Worm (Caenorhabditis elegans) whole organism, L1 larva: ENCODE data around the gene T04F8.2.

Experiments used
- C16A3.4 ChIP-seq: fragments of 150-350 bp; optimal IDR thresholded peaks from 2 replicates; lab custom pipeline; 2014; ENCODE audit warnings: missing biosample characterization, missing genetic modification characterization
- C34B4.2 ChIP-seq: sonication (generic microtip); optimal IDR thresholded peaks from 2 replicates; lab custom pipeline; 2017; ENCODE audit warnings: mild to moderate bottlenecking, missing genetic modification characterization, missing compliant biosample characterization
- ama-1 ChIP-seq: fragments of 150-350 bp; optimal IDR thresholded peaks from 2 replicates; lab custom pipeline; 2014
- blmp-1 ChIP-seq: fragments of 150-350 bp; optimal IDR thresholded peaks from 2 replicates; lab custom pipeline; 2014; ENCODE audit warnings: missing biosample characterization, missing genetic modification characterization
- ceh-63 ChIP-seq: fragments of 200-800 bp; sonication (Bioruptor generic); optimal IDR thresholded peaks from 2 replicates; lab custom pipeline; 2018; ENCODE audit warnings: mild to moderate bottlenecking, missing genetic modification characterization, missing compliant biosample characterization
- ceh-8 ChIP-seq: fragments of 200-800 bp; sonication (Bioruptor generic); optimal IDR thresholded peaks from 2 replicates; lab custom pipeline; 2018; ENCODE audit warnings: mild to moderate bottlenecking, missing genetic modification characterization, moderate library complexity, missing compliant biosample characterization
- ceh-82 ChIP-seq, 3 experiments: fragments of 150-350 bp in 1 of 3; sonication (generic microtip) in 2 of 3; optimal IDR thresholded peaks; 2 replicates each; lab custom pipeline; 2014 to 2017; ENCODE audit warnings: missing biosample characterization in 3 of 3, missing genetic modification characterization in 3 of 3
- ces-1 ChIP-seq: fragments of 150-350 bp; optimal IDR thresholded peaks from 2 replicates; lab custom pipeline; 2014; ENCODE audit warnings: missing biosample characterization, missing genetic modification reagents, missing genetic modification characterization
- dpl-1 ChIP-seq, 3 experiments: fragments of 150-350 bp in 2 of 3; sonication (generic microtip) in 1 of 3; optimal IDR thresholded peaks; 2 replicates each; lab custom pipeline; 2014 to 2017; ENCODE audit warnings: missing biosample characterization in 3 of 3, missing genetic modification characterization in 3 of 3, missing genetic modification reagents in 3 of 3
- efl-1 ChIP-seq, 4 experiments: fragments of 150-350 bp; optimal IDR thresholded peaks in 3 of 4; peaks in 1 of 4; 1 replicate in 1 of 4; 2 replicates in 3 of 4; lab custom pipeline; 2014; ENCODE audit warnings: missing biosample characterization in 2 of 4, missing genetic modification characterization in 2 of 4, missing genetic modification reagents in 2 of 4
- egl-27 ChIP-seq, 2 experiments: fragments of 150-350 bp in 1 of 2; sonication (generic microtip); optimal IDR thresholded peaks; 3 replicates each; lab custom pipeline; 2017 to 2018; ENCODE audit warnings: missing biosample characterization in 2 of 2, missing genetic modification characterization in 2 of 2, missing genetic modification reagents in 2 of 2
- fkh-4 ChIP-seq: sonication (generic microtip); optimal IDR thresholded peaks from 2 replicates; lab custom pipeline; 2016; ENCODE audit warnings: missing compliant biosample characterization, missing genetic modification characterization, borderline replicate concordance
- fkh-8 ChIP-seq: sonication (generic microtip); optimal IDR thresholded peaks from 2 replicates; lab custom pipeline; 2016; ENCODE audit warnings: mild to moderate bottlenecking, missing genetic modification characterization, missing compliant biosample characterization
- lin-13 ChIP-seq: fragments of 150-350 bp; optimal IDR thresholded peaks from 2 replicates; lab custom pipeline; 2014; ENCODE audit warnings: missing biosample characterization, missing genetic modification reagents, missing genetic modification characterization
- lin-14 ChIP-seq: fragments of 200-800 bp; sonication (Bioruptor generic); optimal IDR thresholded peaks from 2 replicates; lab custom pipeline; 2018; ENCODE audit warnings: mild to moderate bottlenecking, missing genetic modification characterization, moderate library complexity, missing compliant biosample characterization
- lin-35 ChIP-seq, 2 experiments: fragments of 150-350 bp; optimal IDR thresholded peaks; 2 replicates each; lab custom pipeline; 2014; ENCODE audit warnings: missing biosample characterization in 2 of 2, missing genetic modification characterization in 2 of 2, missing genetic modification reagents in 2 of 2
- lir-3 ChIP-seq: sonication (generic microtip); optimal IDR thresholded peaks from 2 replicates; lab custom pipeline; 2016; ENCODE audit warnings: mild to moderate bottlenecking, missing genetic modification characterization, moderate library complexity, missing compliant biosample characterization; ENCODE audit not compliant: poor library complexity
- mdl-1 ChIP-seq, 2 experiments: fragments of 150-350 bp; optimal IDR thresholded peaks; 2 replicates each; lab custom pipeline; 2014 to 2017; ENCODE audit warnings: missing biosample characterization in 2 of 2, missing genetic modification characterization in 2 of 2, inconsistent platforms in 1 of 2
- mep-1 ChIP-seq: fragments of 150-350 bp; optimal IDR thresholded peaks from 2 replicates; lab custom pipeline; 2014; ENCODE audit warnings: missing biosample characterization, missing genetic modification characterization
- nhr-20 ChIP-seq: sonication (generic microtip); optimal IDR thresholded peaks from 2 replicates; lab custom pipeline; 2016; ENCODE audit warnings: mild to moderate bottlenecking, missing genetic modification characterization, missing compliant biosample characterization
- nhr-76 ChIP-seq: sonication (generic microtip); optimal IDR thresholded peaks from 2 replicates; lab custom pipeline; 2017; ENCODE audit warnings: missing biosample characterization, missing genetic modification characterization
- nhr-77 ChIP-seq: fragments of 150-350 bp; optimal IDR thresholded peaks from 2 replicates; lab custom pipeline; 2014; ENCODE audit warnings: missing biosample characterization, missing genetic modification characterization
- nhr-85 ChIP-seq: sonication (generic microtip); peaks from one replicate; lab custom pipeline; 2016; ENCODE audit warnings: missing genetic modification characterization, inconsistent platforms, missing compliant biosample characterization
- nhr-90 ChIP-seq: sonication (generic microtip); optimal IDR thresholded peaks from 2 replicates; lab custom pipeline; 2016; ENCODE audit warnings: mild to moderate bottlenecking, missing genetic modification characterization, missing compliant biosample characterization; ENCODE audit not compliant: poor library complexity
- pqm-1 ChIP-seq: sonication (generic microtip); optimal IDR thresholded peaks from 3 replicates; lab custom pipeline; 2017; ENCODE audit warnings: missing biosample characterization, missing genetic modification characterization
- rnt-1 ChIP-seq: sonication (generic microtip); optimal IDR thresholded peaks from 2 replicates; lab custom pipeline; 2016; ENCODE audit warnings: mild to moderate bottlenecking, missing genetic modification characterization, moderate library complexity, missing compliant biosample characterization
- skn-1 ChIP-seq: fragments of 150-350 bp; optimal IDR thresholded peaks from 2 replicates; lab custom pipeline; 2014; ENCODE audit warnings: missing biosample characterization, missing genetic modification characterization
- sox-4 ChIP-seq: sonication (generic microtip); optimal IDR thresholded peaks from 2 replicates; lab custom pipeline; 2016; ENCODE audit warnings: missing genetic modification characterization, missing compliant biosample characterization
- sptf-1 ChIP-seq: fragments of 150-350 bp; optimal IDR thresholded peaks from 2 replicates; lab custom pipeline; 2014; ENCODE audit warnings: missing biosample characterization, missing genetic modification characterization
- swsn-7 ChIP-seq: sonication (generic microtip); optimal IDR thresholded peaks from 2 replicates; lab custom pipeline; 2016; ENCODE audit warnings: missing genetic modification characterization, missing compliant biosample characterization
- unc-130 ChIP-seq: fragments of 150-350 bp; optimal IDR thresholded peaks from 2 replicates; lab custom pipeline; 2017; ENCODE audit warnings: missing biosample characterization, missing genetic modification characterization, inconsistent platforms
- unc-98 ChIP-seq: fragments of 200-800 bp; sonication (Bioruptor generic); IDR thresholded peaks from 2 replicates; pipeline ENCODE4 v1.3.6; 2022; ENCODE audit warnings: missing genetic modification characterization, missing compliant biosample characterization
- vab-15 ChIP-seq: sonication (generic microtip); optimal IDR thresholded peaks from 2 replicates; lab custom pipeline; 2017; ENCODE audit warnings: missing genotype, mild to moderate bottlenecking, missing genetic modification characterization, missing compliant biosample characterization
- xbp-1 ChIP-seq: sonication (generic microtip); optimal IDR thresholded peaks from 2 replicates; lab custom pipeline; 2016; ENCODE audit warnings: missing genetic modification characterization, missing compliant biosample characterization
- zag-1 ChIP-seq: fragments of 150-350 bp; optimal IDR thresholded peaks from 2 replicates; lab custom pipeline; 2014; ENCODE audit warnings: missing biosample characterization, missing genetic modification characterization
- ztf-11 ChIP-seq, 2 experiments: sonication (generic microtip); optimal IDR thresholded peaks; 2 replicates each; lab custom pipeline; 2016 to 2017; ENCODE audit warnings: missing genetic modification characterization in 2 of 2, missing biosample characterization in 1 of 2, missing compliant biosample characterization in 1 of 2

Gene T04F8.2

ce11 chrX:11693092-11693491 lies 36.7 kb upstream of the T04F8.2 start, which contains the start of gene smcl-1:
smcl-1 (plus strand) TSS chrX:11693464.
- peak; percentile 66 for TF ChIP-seq skn-1 (tag; lab: Kevin White, UChicago)
- TF ChIP-seq fkh-8: peak; percentile 7
- peak; percentile 8 for TF ChIP-seq mep-1 (tag; lab: Kevin White, UChicago)
- peak; percentile 79 for TF ChIP-seq rnt-1
- TF ChIP-seq mdl-1 (tag; optimal IDR thresholded peaks at IDR 0.05; lab: Kevin White, UChicago): peak in 1 of 2 experiments; percentile 28
- TF ChIP-seq C34B4.2 (tag; lab: Kevin White, UChicago): no peak
- peak; percentile 24 for TF ChIP-seq xbp-1 (tag; lab: Kevin White, UChicago)
- TF ChIP-seq sptf-1: no peak
- peak; percentile 85 for TF ChIP-seq lin-14 (GFP tag; lab: Kevin White, UChicago)
- peak in 2 of 3 experiments; percentile 5 to 47 for TF ChIP-seq dpl-1 (GFP tag; optimal IDR thresholded peaks at IDR 0.05; lab: Kevin White, UChicago)
- TF ChIP-seq ceh-82 (tag; optimal IDR thresholded peaks at IDR 0.05; lab: Kevin White, UChicago): peak; percentile 10 to 63 (median 17)
- TF ChIP-seq egl-27 (tag; optimal IDR thresholded peaks at IDR 0.05; lab: Kevin White, UChicago): no peak
- TF ChIP-seq swsn-7 (tag; lab: Kevin White, UChicago): peak; percentile 30
- TF ChIP-seq ceh-8 (GFP tag; lab: Kevin White, UChicago): no peak
- TF ChIP-seq efl-1 (optimal IDR thresholded peaks at IDR 0.05; lab: Kevin White, UChicago): peak in 1 of 2 experiments; percentile 28
- peak in 1 of 2 experiments; percentile 26 for TF ChIP-seq efl-1 (GFP tag; optimal IDR thresholded peaks at IDR 0.05 in 1 of 2; lab: Kevin White, UChicago)
- TF ChIP-seq blmp-1 (tag; lab: Kevin White, UChicago): peak; percentile 55
- peak; percentile 14 for TF ChIP-seq fkh-4 (tag; lab: Kevin White, UChicago)
- TF ChIP-seq ama-1: no peak
- no peak for TF ChIP-seq ztf-11 (tag; optimal IDR thresholded peaks at IDR 0.05; lab: Kevin White, UChicago)
- peak; percentile 10 for TF ChIP-seq C16A3.4 (tag; lab: Kevin White, UChicago)
- TF ChIP-seq nhr-90: peak; percentile 26
- TF ChIP-seq lir-3 (tag; lab: Kevin White, UChicago): peak; percentile 55
- TF ChIP-seq nhr-20 (tag; lab: Kevin White, UChicago): peak; percentile 45
- TF ChIP-seq lin-35 (GFP tag; optimal IDR thresholded peaks at IDR 0.05; lab: Kevin White, UChicago): peak in 1 of 2 experiments; percentile 10
- peak; percentile 23 for TF ChIP-seq unc-130 (tag; lab: Kevin White, UChicago)
- TF ChIP-seq nhr-85: peak; percentile 64
- TF ChIP-seq, all 84 proteins: peak for 20

DNA sequence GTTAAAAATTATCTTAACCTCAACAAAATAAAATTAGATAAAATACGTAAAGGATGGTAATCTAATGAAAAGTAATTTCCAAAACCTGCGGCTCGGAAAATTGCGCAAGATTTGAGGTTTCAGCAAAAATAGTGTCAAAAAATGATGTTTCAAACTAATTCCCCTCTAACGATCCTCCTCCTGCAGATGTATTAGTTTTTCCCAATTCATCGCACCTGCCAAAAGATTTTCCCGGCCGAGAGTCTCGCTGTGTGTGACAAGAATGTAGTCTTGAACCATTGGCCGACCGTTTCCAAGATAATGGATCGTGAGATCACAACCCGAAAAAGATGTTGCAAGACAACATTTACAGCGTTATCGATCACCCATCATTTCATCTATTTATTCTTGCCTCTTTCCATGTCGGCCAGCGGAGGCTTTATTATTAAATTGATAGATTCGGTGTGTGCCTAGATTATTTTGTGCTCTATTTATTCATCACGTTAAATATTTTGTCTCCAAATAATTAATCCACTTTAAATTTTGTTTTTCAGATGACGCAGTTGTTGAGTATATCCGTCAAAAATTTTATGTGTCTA lies 33.7 kb upstream of the T04F8.2 start, which contains the start of the genes C44C10.10 and C44C10.5:
Gene C44C10.10 (plus strand): TSS at position 301 of the 578 bp plus-strand sequence.
Gene C44C10.5 (plus strand): TSS at position 528 of the 578 bp plus-strand sequence.
- no peak for TF ChIP-seq nhr-77 (tag; lab: Kevin White, UChicago)
- TF ChIP-seq sox-4: no peak
- TF ChIP-seq zag-1 (tag; lab: Kevin White, UChicago): no peak
- TF ChIP-seq ceh-63 (GFP tag; lab: Kevin White, UChicago): no peak
- no peak for TF ChIP-seq nhr-76 (tag; lab: Kevin White, UChicago)
- TF ChIP-seq vab-15 (tag; lab: Kevin White, UChicago): no peak
- no peak for TF ChIP-seq unc-98 (GFP tag; lab: Robert Waterston, UW)

- TF ChIP-seq pqm-1: no peak
- TF ChIP-seq lin-13 (GFP tag; lab: Kevin White, UChicago): no peak
- TF ChIP-seq blmp-1 (tag; lab: Kevin White, UChicago): no peak
- no peak for TF ChIP-seq ces-1 (GFP tag; lab: Kevin White, UChicago)
Measured at ce11 chrX:11687836-11688319, 31.5 kb upstream of the T04F8.2 start, which contains the start of gene C44C10.7. C44C10.7 (minus strand) TSS chrX:11688269.
